Worm (Caenorhabditis elegans) whole organism, late embryonic: Measurements from ENCODE around the gene Y38F1A.1.

Source experiments
- K09A11.1 ChIP-seq: sonication (generic microtip); optimal IDR thresholded peaks from 2 replicates; lab custom pipeline; 2017; ENCODE audit warnings: antibody characterized with exemption, mild to moderate bottlenecking, missing genetic modification characterization, missing compliant biosample characterization; ENCODE audit not compliant: insufficient read depth
- ama-1 ChIP-seq: fragments of 150-350 bp; optimal IDR thresholded peaks from 2 replicates; lab custom pipeline; 2014
- ceh-14 ChIP-seq: sonication (generic microtip); optimal IDR thresholded peaks from 2 replicates; lab custom pipeline; 2016; ENCODE audit warnings: missing genotype, missing genetic modification characterization, missing compliant biosample characterization
- elt-2 ChIP-seq: sonication (generic microtip); optimal IDR thresholded peaks from 2 replicates; lab custom pipeline; 2016; ENCODE audit warnings: missing genetic modification reagents, missing genetic modification characterization, missing compliant biosample characterization
- gmeb-2 ChIP-seq: sonication (generic microtip); optimal IDR thresholded peaks from 2 replicates; lab custom pipeline; 2016; ENCODE audit warnings: missing genetic modification characterization, inconsistent platforms, missing compliant biosample characterization
- hlh-8 ChIP-seq: sonication (generic microtip); optimal IDR thresholded peaks from 2 replicates; lab custom pipeline; 2016; ENCODE audit warnings: missing genotype, missing genetic modification characterization, missing compliant biosample characterization
- nhr-11 ChIP-seq: fragments of 150-350 bp; optimal IDR thresholded peaks from 2 replicates; lab custom pipeline; 2014; ENCODE audit warnings: missing biosample characterization, missing genetic modification characterization
- pqm-1 ChIP-seq: sonication (generic microtip); optimal IDR thresholded peaks from 2 replicates; lab custom pipeline; 2016; ENCODE audit warnings: missing genetic modification characterization, missing compliant biosample characterization
- rnt-1 ChIP-seq: sonication (generic microtip); optimal IDR thresholded peaks from 2 replicates; lab custom pipeline; 2016; ENCODE audit warnings: missing genetic modification characterization, missing compliant biosample characterization
- sox-2 ChIP-seq: fragments of 200-800 bp; sonication (Bioruptor generic); IDR thresholded peaks from 2 replicates; pipeline ENCODE4 v1.3.6; 2022; ENCODE audit warnings: missing genetic modification reagents, missing genetic modification characterization, missing compliant biosample characterization
- ttx-3 ChIP-seq: sonication (generic microtip); optimal IDR thresholded peaks from 2 replicates; lab custom pipeline; 2016; ENCODE audit warnings: missing genetic modification reagents, missing genetic modification characterization, missing compliant biosample characterization
- ztf-16 ChIP-seq: sonication (generic microtip); optimal IDR thresholded peaks from 2 replicates; lab custom pipeline; 2017; ENCODE audit warnings: missing genetic modification characterization, missing compliant biosample characterization

DNA sequence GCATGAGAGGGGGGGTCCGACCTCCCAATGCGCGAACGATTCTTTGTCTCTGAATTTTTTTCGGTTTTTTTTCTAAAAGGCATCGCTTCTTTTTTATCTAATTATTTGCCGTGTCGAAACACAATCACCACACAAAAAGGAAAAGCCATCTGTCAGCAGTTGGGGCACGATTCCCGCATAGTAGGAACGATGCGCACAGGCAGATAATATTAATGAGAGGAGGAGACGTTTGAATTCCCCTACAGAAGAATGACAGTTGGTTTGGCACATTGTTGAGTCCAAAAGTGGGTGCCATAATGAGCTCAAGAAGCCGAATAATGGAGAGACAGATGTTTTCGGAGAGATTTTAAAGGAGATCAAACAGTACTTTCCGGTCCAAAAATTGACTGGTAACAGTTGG, 30.1 kb upstream of the Y38F1A.1 start:
- no peak for TF ChIP-seq gmeb-2
- TF ChIP-seq hlh-8 (tag; lab: Kevin White, UChicago), result no peak
- TF ChIP-seq ztf-16, result no peak
- TF ChIP-seq sox-2 (GFP tag; lab: Robert Waterston, UW), result no peak
- TF ChIP-seq nhr-11 (tag; lab: Kevin White, UChicago), result no peak
- no peak for TF ChIP-seq pqm-1
- TF ChIP-seq ama-1 (lab: Kevin White, UChicago), result no peak
- no peak for TF ChIP-seq ttx-3 (tag; lab: Kevin White, UChicago)
- TF ChIP-seq ceh-14 (tag; lab: Kevin White, UChicago), result no peak
- TF ChIP-seq K09A11.1 (tag; lab: Kevin White, UChicago), result no peak
- TF ChIP-seq elt-2 (tag; lab: Kevin White, UChicago), result no peak
- no peak for TF ChIP-seq rnt-1 (tag; lab: Kevin White, UChicago)
